Worm (Caenorhabditis elegans): ENCODE measurements around the gene snb-7.

The snb-7 gene

ce11 chrIV:12574265-12574664 lies 13.6 kb downstream of the snb-7 start:
- no peak for TF ChIP-seq ceh-13 (GFP tag; optimal IDR thresholded peaks at IDR 0.05)
- no peak for TF ChIP-seq scrt-1 (GFP tag; IDR thresholded peaks at IDR 0.05)
- no peak for TF ChIP-seq B0310.2 (tag; optimal IDR thresholded peaks at IDR 0.05)
- TF ChIP-seq aly-1 (tag; optimal IDR thresholded peaks at IDR 0.05) = no peak
- TF ChIP-seq hmbx-1 (tag; optimal IDR thresholded peaks at IDR 0.05) = no peak
- no peak for TF ChIP-seq ets-7 (tag; optimal IDR thresholded peaks at IDR 0.05)
- no peak for TF ChIP-seq ama-1 (optimal IDR thresholded peaks at IDR 0.05)
- TF ChIP-seq tra-4 (tag; optimal IDR thresholded peaks at IDR 0.05) = no peak
- no peak for TF ChIP-seq F13C5.2 (tag; optimal IDR thresholded peaks at IDR 0.05)
- TF ChIP-seq hmg-4 (GFP tag; optimal IDR thresholded peaks at IDR 0.05) = no peak
- TF ChIP-seq tbx-37 (GFP tag; conservative IDR thresholded peaks at IDR 0.05) = no peak
- no peak for TF ChIP-seq tbx-11 (GFP tag; IDR thresholded peaks at IDR 0.05)
- TF ChIP-seq flt-1 (GFP tag; IDR thresholded peaks at IDR 0.05) = no peak
- no peak for TF ChIP-seq hnd-1 (tag; optimal IDR thresholded peaks at IDR 0.05)

ce11 chrIV:12581046-12581445 lies 20.4 kb downstream of the snb-7 start, which contains the start of gene K08E7.6:
K08E7.6 (minus strand) TSS chrIV:12581146.
- no peak for TF ChIP-seq tra-4 (tag; optimal IDR thresholded peaks at IDR 0.05)
- no peak for TF ChIP-seq B0310.2 (tag; optimal IDR thresholded peaks at IDR 0.05)
- no peak for TF ChIP-seq ama-1 (optimal IDR thresholded peaks at IDR 0.05)
- no peak for TF ChIP-seq ceh-36 (tag; optimal IDR thresholded peaks at IDR 0.05)
- no peak for TF ChIP-seq sea-1 (GFP tag; conservative IDR thresholded peaks at IDR 0.05)
- no peak for TF ChIP-seq flt-1 (GFP tag; IDR thresholded peaks at IDR 0.05)
- no peak for TF ChIP-seq pes-1 (GFP tag; IDR thresholded peaks at IDR 0.05)
- TF ChIP-seq hmbx-1 (tag; optimal IDR thresholded peaks at IDR 0.05) = no peak
- no peak for TF ChIP-seq hmg-4 (GFP tag; optimal IDR thresholded peaks at IDR 0.05)
- TF ChIP-seq F13C5.2 (tag; optimal IDR thresholded peaks at IDR 0.05) = no peak
- TF ChIP-seq scrt-1 (GFP tag; IDR thresholded peaks at IDR 0.05) = no peak
- TF ChIP-seq tbx-11 (GFP tag; IDR thresholded peaks at IDR 0.05) = no peak
- TF ChIP-seq hnd-1 (tag; optimal IDR thresholded peaks at IDR 0.05) = no peak
- TF ChIP-seq ets-7 (tag; optimal IDR thresholded peaks at IDR 0.05) = no peak
- no peak for TF ChIP-seq tbx-37 (GFP tag; conservative IDR thresholded peaks at IDR 0.05)
- no peak for TF ChIP-seq ceh-13 (GFP tag; optimal IDR thresholded peaks at IDR 0.05)
- TF ChIP-seq aly-1 (tag; optimal IDR thresholded peaks at IDR 0.05) = no peak

ce11 chrIV:12583181-12583580 lies 22.5 kb downstream of the snb-7 start:
- TF ChIP-seq B0310.2 (tag; optimal IDR thresholded peaks at IDR 0.05) (no peak), aly-1 (tag; optimal IDR thresholded peaks at IDR 0.05) (no peak), pes-1 (GFP tag; IDR thresholded peaks at IDR 0.05) (no peak), hnd-1 (tag; optimal IDR thresholded peaks at IDR 0.05) (no peak)

ce11 chrIV:12584146-12584545 lies 23.5 kb downstream of the snb-7 start:
- no peak for TF ChIP-seq pes-1 (GFP tag; IDR thresholded peaks at IDR 0.05)
- TF ChIP-seq F13C5.2 (tag; optimal IDR thresholded peaks at IDR 0.05) = no peak
- no peak for TF ChIP-seq aly-1 (tag; optimal IDR thresholded peaks at IDR 0.05)
- TF ChIP-seq ets-7 (tag; optimal IDR thresholded peaks at IDR 0.05) = no peak
- no peak for TF ChIP-seq tbx-11 (GFP tag; IDR thresholded peaks at IDR 0.05)
- TF ChIP-seq tbx-37 (GFP tag; conservative IDR thresholded peaks at IDR 0.05) = no peak
- TF ChIP-seq ama-1 (optimal IDR thresholded peaks at IDR 0.05) = no peak
- no peak for TF ChIP-seq tra-4 (tag; optimal IDR thresholded peaks at IDR 0.05)
- no peak for TF ChIP-seq hnd-1 (tag; optimal IDR thresholded peaks at IDR 0.05)
- no peak for TF ChIP-seq hmbx-1 (tag; optimal IDR thresholded peaks at IDR 0.05)
- no peak for TF ChIP-seq ceh-13 (GFP tag; optimal IDR thresholded peaks at IDR 0.05)
- TF ChIP-seq sea-1 (GFP tag; conservative IDR thresholded peaks at IDR 0.05) = no peak
- TF ChIP-seq scrt-1 (GFP tag; IDR thresholded peaks at IDR 0.05) = no peak

ce11 chrIV:12585966-12586365 lies 25.3 kb downstream of the snb-7 start, which contains the start of gene K08E7.8:
K08E7.8 (minus strand) TSS chrIV:12586066.
- no peak for TF ChIP-seq B0310.2 (tag; optimal IDR thresholded peaks at IDR 0.05)
- TF ChIP-seq pes-1 (GFP tag; IDR thresholded peaks at IDR 0.05) = no peak
- no peak for TF ChIP-seq sea-1 (GFP tag; conservative IDR thresholded peaks at IDR 0.05)
- no peak for TF ChIP-seq tbx-37 (GFP tag; conservative IDR thresholded peaks at IDR 0.05)

ce11 chrIV:12590373-12590772 lies 29.7 kb downstream of the snb-7 start, which contains the start of gene cul-6:
cul-6 (minus strand) TSS chrIV:12590451.
- TF ChIP-seq ceh-36 (tag; optimal IDR thresholded peaks at IDR 0.05) (no peak), tbx-11 (GFP tag; IDR thresholded peaks at IDR 0.05) (no peak), hmbx-1 (tag; optimal IDR thresholded peaks at IDR 0.05) (no peak), B0310.2 (tag; optimal IDR thresholded peaks at IDR 0.05) (no peak), flt-1 (GFP tag; IDR thresholded peaks at IDR 0.05) (no peak), ama-1 (optimal IDR thresholded peaks at IDR 0.05) (no peak), F13C5.2 (tag; optimal IDR thresholded peaks at IDR 0.05) (no peak), ets-7 (tag; optimal IDR thresholded peaks at IDR 0.05) (no peak), hnd-1 (tag; optimal IDR thresholded peaks at IDR 0.05) (no peak), sea-1 (GFP tag; conservative IDR thresholded peaks at IDR 0.05) (no peak), scrt-1 (GFP tag; IDR thresholded peaks at IDR 0.05) (no peak), tbx-37 (GFP tag; conservative IDR thresholded peaks at IDR 0.05) (no peak), hmg-4 (GFP tag; optimal IDR thresholded peaks at IDR 0.05) (no peak), pes-1 (GFP tag; IDR thresholded peaks at IDR 0.05) (no peak), tra-4 (tag; optimal IDR thresholded peaks at IDR 0.05) (no peak), aly-1 (tag; optimal IDR thresholded peaks at IDR 0.05) (no peak)

ce11 chrIV:12594574-12594973 lies 33.9 kb downstream of the snb-7 start:
- TF ChIP-seq sea-1 (GFP tag; conservative IDR thresholded peaks at IDR 0.05) (peak; percentile 78), flt-1 (GFP tag; IDR thresholded peaks at IDR 0.05) (peak; percentile 52; the same call in 1 of the 2 replicates), tra-4 (tag; optimal IDR thresholded peaks at IDR 0.05) (no peak), ceh-36 (tag; optimal IDR thresholded peaks at IDR 0.05) (peak; percentile 66), aly-1 (tag; optimal IDR thresholded peaks at IDR 0.05) (no peak), F13C5.2 (tag; optimal IDR thresholded peaks at IDR 0.05) (peak; percentile 48), scrt-1 (GFP tag; IDR thresholded peaks at IDR 0.05) (peak; percentile 73), hmbx-1 (tag; optimal IDR thresholded peaks at IDR 0.05) (no peak), B0310.2 (tag; optimal IDR thresholded peaks at IDR 0.05) (no peak), hmg-4 (GFP tag; optimal IDR thresholded peaks at IDR 0.05) (peak; percentile 55), pes-1 (GFP tag; IDR thresholded peaks at IDR 0.05) (no peak; the same call in none of the 2 replicates), ceh-13 (GFP tag; optimal IDR thresholded peaks at IDR 0.05) (peak; percentile 21), hnd-1 (tag; optimal IDR thresholded peaks at IDR 0.05) (peak; percentile 49), ama-1 (optimal IDR thresholded peaks at IDR 0.05) (no peak), tbx-37 (GFP tag; conservative IDR thresholded peaks at IDR 0.05) (peak; percentile 67), tbx-11 (GFP tag; IDR thresholded peaks at IDR 0.05) (peak; percentile 83), ets-7 (tag; optimal IDR thresholded peaks at IDR 0.05) (peak; percentile 19)

Data from whole organism, early embryonic.